Fruit fly (Drosophila melanogaster) ovary, adult (tissue): ENCODE measurements around the gene E5.

Source experiments
- CG17801 ChIP-seq: fragments of 200-800 bp; optimal IDR thresholded peaks from 2 replicates; lab custom pipeline; 2019; ENCODE audit warnings: missing biosample characterization, mild to moderate bottlenecking, missing genetic modification characterization, moderate library complexity; ENCODE audit not compliant: partially characterized antibody

The E5 gene

dm6 chr3R:13827953-13828922, 46.5 kb downstream of the E5 start, which contains the start of gene Mst87F:
TSS of gene Mst87F (minus strand) at chr3R:13828008.
- peak; percentile 11 for TF ChIP-seq CG17801 (GFP tag; lab: Kevin White, UChicago)

DNA sequence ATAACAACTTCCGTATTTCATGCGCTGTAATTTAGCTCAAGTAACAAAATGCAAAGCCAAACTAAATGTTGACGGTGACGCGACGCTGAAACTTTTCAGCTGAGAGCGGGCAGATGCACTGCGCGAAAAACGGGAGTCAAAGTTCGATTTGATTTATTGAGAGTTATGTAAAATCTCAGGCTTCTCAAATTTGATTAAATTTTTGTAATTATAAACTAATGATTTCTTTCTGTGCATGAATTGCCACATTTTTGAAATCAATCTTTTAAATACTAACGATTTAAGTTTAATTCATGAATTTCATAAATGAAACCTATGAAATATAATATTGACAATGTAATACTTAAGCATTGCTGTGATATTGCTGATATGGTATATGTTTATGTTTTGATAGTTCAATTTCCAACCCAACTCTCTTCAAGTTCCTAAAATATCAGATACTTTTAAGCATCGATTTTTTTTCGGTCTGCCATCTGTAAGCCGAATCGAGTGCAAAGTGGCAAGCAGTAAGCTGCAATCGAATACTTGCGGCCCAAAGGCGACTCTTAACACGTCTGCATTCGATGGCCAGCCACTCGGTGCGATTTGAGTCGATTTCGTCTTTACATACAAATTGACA, 52.0 kb downstream of the E5 start:
- no peak for TF ChIP-seq CG17801 (GFP tag; lab: Kevin White, UChicago)

- TF ChIP-seq CG17801 (GFP tag; lab: Kevin White, UChicago), result no peak
These were observed 54.2 kb downstream of the E5 start for dm6 chr3R:13820483-13820882.

- TF ChIP-seq CG17801 (GFP tag; lab: Kevin White, UChicago), result no peak
These were observed 55.7 kb downstream of the E5 start for dm6 chr3R:13819037-13819436.

DNA sequence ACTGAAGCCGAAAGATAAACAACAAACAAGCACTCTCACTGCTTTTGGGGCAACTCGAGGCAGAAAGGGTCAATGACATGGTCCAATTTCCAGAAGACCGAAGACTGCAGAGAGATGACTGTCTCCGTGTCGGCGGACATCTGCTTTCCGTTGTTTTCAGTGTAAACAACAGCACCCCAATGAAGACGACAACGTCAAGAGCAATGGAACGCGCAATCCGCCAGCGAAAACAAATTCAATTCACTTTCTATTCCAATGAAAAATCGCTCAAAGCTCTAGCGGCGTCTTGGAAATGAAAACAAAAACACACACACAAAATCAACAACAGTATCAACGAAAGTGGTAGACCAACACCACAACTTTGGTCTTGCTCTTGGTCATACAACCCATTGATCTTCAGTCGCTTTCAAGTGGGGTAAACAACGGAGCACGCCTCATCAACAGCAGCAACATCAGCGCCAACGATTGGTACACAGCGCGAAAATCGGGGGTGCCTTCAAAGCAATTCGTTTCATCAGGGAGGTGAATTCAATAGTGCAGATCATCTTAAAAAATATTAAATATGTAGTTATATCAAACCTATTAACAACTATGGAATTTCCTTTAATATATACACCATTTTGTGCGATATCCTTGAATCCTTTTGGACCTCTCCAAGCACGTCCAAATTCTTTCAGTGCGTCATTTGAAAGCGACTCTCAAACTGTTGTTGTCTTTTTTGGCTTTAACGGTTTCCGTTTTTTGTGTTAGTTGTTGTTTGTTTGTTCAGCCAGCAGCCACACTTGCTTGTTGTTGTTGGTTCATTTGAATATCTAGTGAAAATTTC, 57.0 kb downstream of the E5 start:
- no peak for TF ChIP-seq CG17801 (GFP tag; lab: Kevin White, UChicago)
